Fruit fly (Drosophila melanogaster) whole organism, embryonic: ENCODE measurements around the gene CG12009.

Experiments
- Awh ChIP-seq: fragments of 200-800 bp; sonication (Bioruptor generic); IDR thresholded peaks from 2 replicates; pipeline ENCODE4, ENCODE4 v1.3.6; 2022; ENCODE audit warnings: missing biosample characterization, missing genetic modification characterization
- Blimp-1 ChIP-seq: fragments of 200-800 bp; sonication (Bioruptor generic); optimal IDR thresholded peaks from 3 replicates; lab custom pipeline; 2018; ENCODE audit warnings: missing biosample characterization, missing genetic modification characterization, mild to moderate bottlenecking, moderate library complexity, missing genetic modification reagents
- CG3838 ChIP-seq: fragments of 200-800 bp; sonication (Bioruptor generic); optimal IDR thresholded peaks from 3 replicates; lab custom pipeline; 2016; ENCODE audit warnings: missing biosample characterization, missing genetic modification characterization
- CG6765 ChIP-seq: fragments of 200-800 bp; sonication (Bioruptor generic); optimal IDR thresholded peaks from 3 replicates; lab custom pipeline; 2017; ENCODE audit warnings: missing biosample characterization, mild to moderate bottlenecking, missing genetic modification characterization
- Dfd ChIP-seq, 2 experiments: fragments of >200 bp; optimal IDR thresholded peaks; 2 replicates each; lab custom pipeline; 2017; ENCODE audit warnings: missing biosample characterization in 2 of 2, missing genetic modification characterization in 2 of 2
- Dll ChIP-seq: fragments of 200-800 bp; sonication (Bioruptor generic); IDR thresholded peaks from 4 replicates; pipeline ENCODE4 v1.3.6; 2022; ENCODE audit warnings: missing biosample characterization, missing genetic modification characterization; ENCODE audit not compliant: partially characterized antibody
- h ChIP-seq: fragments of >200 bp; optimal IDR thresholded peaks from 2 replicates; lab custom pipeline; 2017
- insv ChIP-seq, 2 experiments: fragments of 200-800 bp; sonication (Bioruptor generic); optimal IDR thresholded peaks; 3 replicates each; lab custom pipeline; 2016 to 2018; ENCODE audit warnings: missing biosample characterization in 2 of 2, missing genetic modification characterization in 2 of 2
- kay ChIP-seq: fragments of 200-800 bp; sonication (Bioruptor generic); optimal IDR thresholded peaks from 2 replicates; lab custom pipeline; 2016; ENCODE audit warnings: missing biosample characterization, missing genetic modification characterization
- kni ChIP-seq: fragments of 200-800 bp; sonication (Bioruptor generic); optimal IDR thresholded peaks from 3 replicates; lab custom pipeline; 2017; ENCODE audit warnings: mild to moderate bottlenecking, missing biosample characterization, missing genetic modification reagents, missing genetic modification characterization
- pita ChIP-seq: fragments of 200-800 bp; sonication (Bioruptor generic); optimal IDR thresholded peaks from 2 replicates; lab custom pipeline; 2017; ENCODE audit warnings: missing biosample characterization, mild to moderate bottlenecking, missing genetic modification characterization

dm6 chr3L:3283264-3283663, 8.0 kb upstream of the CG12009 start:
- TF ChIP-seq pita (GFP tag; lab: Kevin White, UChicago) (no peak), CG3838 (GFP tag; lab: Kevin White, UChicago) (no peak), CG6765 (no peak), h (lab: Kevin White, UChicago) (no peak), Dfd (GFP tag; optimal IDR thresholded peaks at IDR 0.05; lab: Kevin White, UChicago) (no peak), Awh (no peak), Blimp-1 (no peak), insv (GFP tag; optimal IDR thresholded peaks at IDR 0.05; lab: Kevin White, UChicago) (no peak), Dll (no peak), kay (no peak), kni (GFP tag; lab: Kevin White, UChicago) (no peak)
